Worm (Caenorhabditis elegans) whole organism, L2 larva: ENCODE results near the gene C45B11.9.

Experiments
- C34F6.9 ChIP-seq: fragments of 150-350 bp; optimal IDR thresholded peaks from 2 replicates; lab custom pipeline; 2014; ENCODE audit warnings: missing biosample characterization, missing genetic modification characterization
- F13H6.1 ChIP-seq: sonication (generic microtip); optimal IDR thresholded peaks from 2 replicates; lab custom pipeline; 2016; ENCODE audit warnings: missing genetic modification characterization, missing compliant biosample characterization
- R02D3.7 ChIP-seq: fragments of 150-350 bp; optimal IDR thresholded peaks from 2 replicates; lab custom pipeline; 2014; ENCODE audit warnings: missing biosample characterization, missing genetic modification characterization
- Y55F3AM.14 ChIP-seq: fragments of 200-800 bp; sonication (Bioruptor generic); optimal IDR thresholded peaks from 2 replicates; lab custom pipeline; 2018; ENCODE audit warnings: mild to moderate bottlenecking, missing genetic modification characterization, missing compliant biosample characterization
- ZK546.5 ChIP-seq: sonication (generic microtip); optimal IDR thresholded peaks from 2 replicates; lab custom pipeline; 2017; ENCODE audit warnings: missing biosample characterization, missing genetic modification characterization
- alr-1 ChIP-seq: fragments of 150-350 bp; optimal IDR thresholded peaks from 2 replicates; lab custom pipeline; 2014; ENCODE audit warnings: missing biosample characterization, missing genetic modification characterization
- aly-2 ChIP-seq: fragments of 150-350 bp; optimal IDR thresholded peaks from 2 replicates; lab custom pipeline; 2014; ENCODE audit warnings: missing biosample characterization, missing genetic modification characterization
- ama-1 ChIP-seq: fragments of 150-350 bp; optimal IDR thresholded peaks from 2 replicates; lab custom pipeline; 2018; ENCODE audit warnings: inconsistent platforms
- blmp-1 ChIP-seq: sonication (generic microtip); optimal IDR thresholded peaks from 2 replicates; lab custom pipeline; 2017; ENCODE audit warnings: missing genetic modification characterization, mild to moderate bottlenecking, missing compliant biosample characterization, antibody characterized with exemption, moderate library complexity; ENCODE audit not compliant: insufficient read depth
- ceh-16 ChIP-seq: fragments of 150-350 bp; optimal IDR thresholded peaks from 2 replicates; lab custom pipeline; 2014; ENCODE audit warnings: missing biosample characterization, missing genetic modification characterization
- ceh-82 ChIP-seq: fragments of 150-350 bp; optimal IDR thresholded peaks from 2 replicates; lab custom pipeline; 2014; ENCODE audit warnings: missing biosample characterization, missing genetic modification characterization
- crh-2 ChIP-seq: sonication (generic microtip); optimal IDR thresholded peaks from 2 replicates; lab custom pipeline; 2017; ENCODE audit warnings: missing biosample characterization, missing genetic modification characterization
- elt-1 ChIP-seq: fragments of 150-350 bp; optimal IDR thresholded peaks from 2 replicates; lab custom pipeline; 2014; ENCODE audit warnings: missing biosample characterization, missing genetic modification characterization
- fos-1 ChIP-seq: fragments of 150-350 bp; optimal IDR thresholded peaks from 2 replicates; lab custom pipeline; 2014; ENCODE audit warnings: missing biosample characterization, missing genetic modification characterization
- gmeb-1 ChIP-seq: fragments of 150-350 bp; optimal IDR thresholded peaks from 2 replicates; lab custom pipeline; 2014; ENCODE audit warnings: missing biosample characterization, missing genetic modification characterization
- lin-11 ChIP-seq: fragments of 150-350 bp; sonication (generic microtip); optimal IDR thresholded peaks from 2 replicates; lab custom pipeline; 2014; ENCODE audit warnings: missing biosample characterization, missing genetic modification characterization, inconsistent platforms, mixed read lengths
- lin-13 ChIP-seq: fragments of 150-350 bp; optimal IDR thresholded peaks from 2 replicates; lab custom pipeline; 2014; ENCODE audit warnings: missing biosample characterization, missing genetic modification reagents, missing genetic modification characterization
- lin-39 ChIP-seq: fragments of 150-350 bp; optimal IDR thresholded peaks from 2 replicates; lab custom pipeline; 2014; ENCODE audit warnings: missing biosample characterization, missing genetic modification reagents, missing genetic modification characterization
- lsy-2 ChIP-seq, 2 experiments: fragments of 150-350 bp in 1 of 2; sonication (generic microtip) in 1 of 2; optimal IDR thresholded peaks; 2 replicates each; lab custom pipeline; 2014 to 2017; ENCODE audit warnings: missing biosample characterization in 2 of 2, missing genetic modification characterization in 2 of 2
- mab-5 ChIP-seq: fragments of 150-350 bp; optimal IDR thresholded peaks from 2 replicates; lab custom pipeline; 2014; ENCODE audit warnings: missing biosample characterization, missing genetic modification characterization
- mbf-1 ChIP-seq: sonication (generic microtip); optimal IDR thresholded peaks from 2 replicates; lab custom pipeline; 2017; ENCODE audit warnings: missing biosample characterization, missing genetic modification characterization
- nhr-10 ChIP-seq: sonication (generic microtip); optimal IDR thresholded peaks from 2 replicates; lab custom pipeline; 2017; ENCODE audit warnings: missing biosample characterization, missing genetic modification characterization
- nhr-11 ChIP-seq: fragments of 150-350 bp; optimal IDR thresholded peaks from 2 replicates; lab custom pipeline; 2014; ENCODE audit warnings: missing biosample characterization, missing genetic modification characterization
- nhr-129 ChIP-seq: fragments of 150-350 bp; optimal IDR thresholded peaks from 2 replicates; lab custom pipeline; 2014; ENCODE audit warnings: missing biosample characterization, missing genetic modification characterization
- nhr-21 ChIP-seq: fragments of 150-350 bp; optimal IDR thresholded peaks from 2 replicates; lab custom pipeline; 2014; ENCODE audit warnings: missing biosample characterization, missing genetic modification characterization
- nhr-77 ChIP-seq: fragments of 150-350 bp; optimal IDR thresholded peaks from 2 replicates; lab custom pipeline; 2014; ENCODE audit warnings: missing biosample characterization, missing genetic modification characterization
- peb-1 ChIP-seq: fragments of 150-350 bp; optimal IDR thresholded peaks from 2 replicates; lab custom pipeline; 2014; ENCODE audit warnings: missing biosample characterization, missing genetic modification characterization
- sem-4 ChIP-seq: fragments of 150-350 bp; optimal IDR thresholded peaks from 2 replicates; lab custom pipeline; 2014; ENCODE audit warnings: missing biosample characterization, missing genetic modification reagents, missing genetic modification characterization
- sma-3 ChIP-seq: sonication (generic microtip); optimal IDR thresholded peaks from 2 replicates; lab custom pipeline; 2016; ENCODE audit warnings: missing genetic modification reagents, missing genetic modification characterization, missing compliant biosample characterization
- sma-9 ChIP-seq, 2 experiments: fragments of 150-350 bp in 1 of 2; sonication (generic microtip) in 1 of 2; optimal IDR thresholded peaks; 2 replicates each; lab custom pipeline; 2014 to 2016; ENCODE audit warnings: missing genetic modification characterization in 2 of 2, mild to moderate bottlenecking in 1 of 2, missing biosample characterization in 1 of 2, missing compliant biosample characterization in 1 of 2, missing genetic modification reagents in 1 of 2, moderate library complexity in 1 of 2
- snpc-4 ChIP-seq: fragments of 150-350 bp; optimal IDR thresholded peaks from 2 replicates; lab custom pipeline; 2014; ENCODE audit warnings: missing biosample characterization, missing genetic modification characterization
- unc-55 ChIP-seq: fragments of 150-350 bp; sonication (generic microtip); optimal IDR thresholded peaks from 3 replicates; lab custom pipeline; 2014; ENCODE audit warnings: missing biosample characterization, missing genetic modification reagents, missing genetic modification characterization
- unc-62 ChIP-seq: fragments of 150-350 bp; optimal IDR thresholded peaks from 2 replicates; lab custom pipeline; 2014; ENCODE audit warnings: missing biosample characterization, missing genetic modification reagents, missing genetic modification characterization
- zag-1 ChIP-seq: fragments of 150-350 bp; optimal IDR thresholded peaks from 2 replicates; lab custom pipeline; 2014; ENCODE audit warnings: missing biosample characterization, missing genetic modification characterization
- ztf-11 ChIP-seq: sonication (generic microtip); optimal IDR thresholded peaks from 2 replicates; lab custom pipeline; 2017; ENCODE audit warnings: missing biosample characterization, missing genetic modification characterization

Gene C45B11.9

ce11 chrV:11040020-11040419, at the start of gene C45B11.9:
TSS of gene C45B11.9 (plus strand) at chrV:11040320.
- TF ChIP-seq ama-1 (lab: Kevin White, UChicago) (no peak), unc-62 (GFP tag; lab: Kevin White, UChicago) (no peak), nhr-11 (tag; lab: Kevin White, UChicago) (no peak), nhr-129 (tag; lab: Kevin White, UChicago) (no peak), nhr-10 (tag; lab: Kevin White, UChicago) (no peak), nhr-77 (tag; lab: Kevin White, UChicago) (no peak), lin-13 (GFP tag; lab: Kevin White, UChicago) (no peak), nhr-21 (tag; lab: Kevin White, UChicago) (no peak), unc-55 (GFP tag; lab: Kevin White, UChicago) (no peak), mbf-1 (tag; lab: Kevin White, UChicago) (no peak), peb-1 (tag; lab: Kevin White, UChicago) (no peak), blmp-1 (tag; lab: Kevin White, UChicago) (no peak), lsy-2 (tag; optimal IDR thresholded peaks at IDR 0.05; lab: Kevin White, UChicago) (no peak), ceh-16 (tag; lab: Kevin White, UChicago) (no peak), R02D3.7 (no peak), lin-11 (no peak), ztf-11 (tag; lab: Kevin White, UChicago) (no peak)
- TF ChIP-seq, all 48 proteins: peak for 0

- TF ChIP-seq ama-1 (lab: Kevin White, UChicago), result no peak
These were observed 48.3 kb upstream of the C45B11.9 start, which contains the start of gene frpr-9 for ce11 chrV:10991789-10992188. TSS of gene frpr-9 (plus strand) at chrV:10992089.

DNA sequence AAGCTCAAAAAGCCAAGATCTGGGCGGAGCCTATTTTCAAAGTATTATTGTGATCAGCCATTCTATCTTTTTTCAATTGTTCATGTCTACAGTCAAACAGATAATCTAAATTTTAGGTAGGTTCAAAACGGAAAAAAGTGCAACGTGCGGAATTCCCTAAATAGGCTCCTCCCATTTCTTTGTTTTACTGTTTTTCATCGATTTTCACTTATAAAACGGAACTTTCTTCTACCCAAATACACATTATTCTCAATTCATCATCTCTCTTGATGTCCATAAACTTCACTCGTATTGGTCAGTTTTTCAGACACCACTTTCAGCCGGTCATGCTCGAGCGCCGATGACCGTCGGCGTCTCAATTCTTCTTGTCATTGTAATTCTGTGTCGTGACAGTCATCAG, 41.3 kb upstream of the C45B11.9 start, which contains the start of gene F53B7.7:
TSS of gene F53B7.7 (plus strand) at position 301 of the 400 bp plus-strand sequence.
- TF ChIP-seq aly-2 (tag; lab: Kevin White, UChicago) (no peak), lin-39 (tag; lab: Kevin White, UChicago) (no peak), blmp-1 (tag; lab: Kevin White, UChicago) (no peak), Y55F3AM.14 (GFP tag; lab: Kevin White, UChicago) (no peak), ama-1 (lab: Kevin White, UChicago) (no peak)

DNA sequence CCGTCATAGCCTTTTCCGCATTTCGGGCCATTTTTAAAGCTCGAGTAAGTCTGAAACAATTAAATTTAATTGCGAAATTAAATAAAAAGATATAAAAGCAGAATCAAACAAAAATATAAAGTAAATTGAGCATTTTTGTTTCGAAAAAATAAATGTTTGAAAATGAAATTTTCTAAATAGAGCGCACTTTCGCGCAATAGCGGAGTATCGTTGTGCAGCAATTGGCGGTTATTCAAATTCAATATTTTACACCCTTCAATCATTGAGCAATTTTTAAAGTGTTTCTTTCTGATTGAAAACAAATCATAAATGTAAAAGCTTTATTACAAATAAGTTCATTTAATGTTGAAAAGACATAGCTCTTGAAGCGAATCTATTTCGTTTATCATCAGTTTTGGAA, 39.5 kb upstream of the C45B11.9 start, which contains the start of gene isy-1:
TSS of gene isy-1 (minus strand) at position 50 of the 400 bp plus-strand sequence.
- peak; percentile 6 for TF ChIP-seq ZK546.5 (tag; lab: Kevin White, UChicago)
- no peak for TF ChIP-seq zag-1 (tag; lab: Kevin White, UChicago)
- TF ChIP-seq lsy-2 (tag; optimal IDR thresholded peaks at IDR 0.05; lab: Kevin White, UChicago), result peak; percentile 18 to 86
- TF ChIP-seq C34F6.9 (tag; lab: Kevin White, UChicago), result peak; percentile 95
- no peak for TF ChIP-seq alr-1 (tag; lab: Kevin White, UChicago)
- no peak for TF ChIP-seq peb-1 (tag; lab: Kevin White, UChicago)
- no peak for TF ChIP-seq elt-1 (tag; lab: Kevin White, UChicago)
- peak; percentile 57 for TF ChIP-seq snpc-4 (tag; lab: Kevin White, UChicago)
- peak; percentile 86 for TF ChIP-seq sma-9 (GFP tag; optimal IDR thresholded peaks at IDR 0.05; lab: Kevin White, UChicago)
- TF ChIP-seq sma-9 (tag; optimal IDR thresholded peaks at IDR 0.05; lab: Kevin White, UChicago), result no peak
- TF ChIP-seq sem-4 (tag; lab: Kevin White, UChicago), result no peak
- TF ChIP-seq F13H6.1 (tag; lab: Kevin White, UChicago), result peak; percentile 32
- no peak for TF ChIP-seq ceh-82 (tag; lab: Kevin White, UChicago)
- peak; percentile 41 for TF ChIP-seq sma-3 (GFP tag; lab: Kevin White, UChicago)
- TF ChIP-seq gmeb-1 (tag; lab: Kevin White, UChicago), result peak; percentile 96
- TF ChIP-seq blmp-1 (tag; lab: Kevin White, UChicago), result peak; percentile 48
- TF ChIP-seq nhr-129 (tag; lab: Kevin White, UChicago), result peak; percentile 58
- TF ChIP-seq mab-5, result peak; percentile 52
- TF ChIP-seq crh-2, result peak; percentile 79
- TF ChIP-seq nhr-21 (tag; lab: Kevin White, UChicago), result peak; percentile 50
- TF ChIP-seq lin-13 (GFP tag; lab: Kevin White, UChicago), result peak; percentile 75
- no peak for TF ChIP-seq lin-11
- TF ChIP-seq fos-1, result peak; percentile 38
- TF ChIP-seq unc-55 (GFP tag; lab: Kevin White, UChicago), result peak; percentile 91
- TF ChIP-seq, all 48 proteins: peak for 16
